Fruit fly (Drosophila melanogaster) whole organism, embryonic: ENCODE results near the gene TwdlL.

Source experiments
- BtbVII ChIP-seq: fragments of 200-800 bp; sonication (Bioruptor generic); optimal IDR thresholded peaks from 3 replicates; lab custom pipeline; 2017; ENCODE audit warnings: missing biosample characterization, mild to moderate bottlenecking, missing genetic modification characterization
- CG10209 ChIP-seq: fragments of 200-800 bp; sonication (Bioruptor generic); optimal IDR thresholded peaks from 3 replicates; lab custom pipeline; 2017; ENCODE audit warnings: missing biosample characterization, mild to moderate bottlenecking, missing genetic modification characterization, missing genetic modification reagents
- CG10274 ChIP-seq: fragments of 200-800 bp; sonication (Bioruptor generic); optimal IDR thresholded peaks from 3 replicates; lab custom pipeline; 2017; ENCODE audit warnings: missing biosample characterization, mild to moderate bottlenecking, missing genetic modification characterization
- CG10431 ChIP-seq: fragments of 200-800 bp; sonication (Bioruptor generic); optimal IDR thresholded peaks from 3 replicates; lab custom pipeline; 2018; ENCODE audit warnings: missing biosample characterization, mild to moderate bottlenecking, missing genetic modification characterization
- CG11247 ChIP-seq: fragments of 200-800 bp; sonication (Bioruptor generic); IDR thresholded peaks from 2 replicates; pipeline ENCODE4 v1.3.6; 2022; ENCODE audit warnings: missing biosample characterization, missing genetic modification characterization
- CG11456 ChIP-seq: fragments of 200-800 bp; sonication (Bioruptor generic); IDR thresholded peaks from 3 replicates; pipeline ENCODE4 v1.3.6; 2022; ENCODE audit warnings: missing biosample characterization, missing genetic modification characterization
- CG12071 ChIP-seq: fragments of 200-800 bp; sonication (Bioruptor generic); optimal IDR thresholded peaks from 3 replicates; lab custom pipeline; 2018; ENCODE audit warnings: missing biosample characterization, mild to moderate bottlenecking, missing genetic modification characterization
- CG14050 ChIP-seq: fragments of 200-800 bp; sonication (Bioruptor generic); IDR thresholded peaks from 3 replicates; pipeline ENCODE4 v1.3.6; 2022; ENCODE audit warnings: missing biosample characterization, missing genetic modification characterization
- CG18619 ChIP-seq: fragments of 200-800 bp; sonication (Bioruptor generic); optimal IDR thresholded peaks from 3 replicates; lab custom pipeline; 2017; ENCODE audit warnings: missing biosample characterization, mild to moderate bottlenecking, missing genetic modification characterization
- CG31224 ChIP-seq: fragments of 200-800 bp; sonication (Bioruptor generic); IDR thresholded peaks from 2 replicates; pipeline ENCODE4 v1.3.6; 2022; ENCODE audit warnings: missing biosample characterization, missing genetic modification characterization
- CG3281 ChIP-seq: fragments of 200-800 bp; sonication (Bioruptor generic); optimal IDR thresholded peaks from 3 replicates; lab custom pipeline; 2017; ENCODE audit warnings: missing biosample characterization, mild to moderate bottlenecking, missing genetic modification characterization
- CG4854 ChIP-seq: fragments of 200-800 bp; sonication (Bioruptor generic); optimal IDR thresholded peaks from 2 replicates; lab custom pipeline; 2016; ENCODE audit warnings: missing biosample characterization, missing genetic modification characterization, inconsistent platforms
- CG6854 ChIP-seq: fragments of 200-800 bp; sonication (Bioruptor generic); optimal IDR thresholded peaks from 3 replicates; lab custom pipeline; 2017; ENCODE audit warnings: missing biosample characterization, mild to moderate bottlenecking, missing genetic modification characterization
- CG7839 ChIP-seq: fragments of 200-800 bp; sonication (Bioruptor generic); optimal IDR thresholded peaks from 3 replicates; lab custom pipeline; 2018; ENCODE audit warnings: missing biosample characterization, mild to moderate bottlenecking, missing genetic modification characterization, moderate library complexity
- CrebB ChIP-seq: fragments of 200-800 bp; sonication (Bioruptor generic); optimal IDR thresholded peaks from 3 replicates; lab custom pipeline; 2018; ENCODE audit warnings: missing biosample characterization, mild to moderate bottlenecking, missing genetic modification characterization
- Deaf1 ChIP-seq: fragments of 200-800 bp; optimal IDR thresholded peaks from 3 replicates; lab custom pipeline; 2019; ENCODE audit warnings: missing biosample characterization, mild to moderate bottlenecking, missing genetic modification characterization, moderate library complexity
- Dek ChIP-seq: fragments of 200-800 bp; sonication (Bioruptor generic); optimal IDR thresholded peaks from 3 replicates; lab custom pipeline; 2019; ENCODE audit warnings: missing biosample characterization, mild to moderate bottlenecking, missing genetic modification characterization, moderate library complexity
- ERR ChIP-seq: fragments of 200-800 bp; sonication (Bioruptor generic); optimal IDR thresholded peaks from 2 replicates; lab custom pipeline; 2016; ENCODE audit warnings: missing biosample characterization, missing genetic modification characterization
- Elba2 ChIP-seq: fragments of 200-800 bp; sonication (Bioruptor generic); optimal IDR thresholded peaks from 3 replicates; lab custom pipeline; 2016; ENCODE audit warnings: missing biosample characterization, missing genetic modification characterization
- Ets65A ChIP-seq: fragments of 200-800 bp; sonication (Bioruptor generic); peaks from one replicate; lab custom pipeline; 2016; ENCODE audit warnings: missing biosample characterization, missing genetic modification characterization
- Fer1 ChIP-seq: fragments of 200-800 bp; sonication (Bioruptor generic); optimal IDR thresholded peaks from 2 replicates; lab custom pipeline; 2017; ENCODE audit warnings: missing biosample characterization, mild to moderate bottlenecking, missing genetic modification characterization
- Fer3 ChIP-seq: fragments of 200-800 bp; sonication (Bioruptor generic); optimal IDR thresholded peaks from 2 replicates; lab custom pipeline; 2018; ENCODE audit warnings: missing biosample characterization, mild to moderate bottlenecking, missing genetic modification characterization, moderate library complexity
- HHEX ChIP-seq: fragments of 200-800 bp; sonication (Bioruptor generic); optimal IDR thresholded peaks from 3 replicates; lab custom pipeline; 2017; ENCODE audit warnings: missing biosample characterization, mild to moderate bottlenecking, missing genetic modification characterization, missing genetic modification reagents
- Hr3 ChIP-seq: fragments of 200-800 bp; sonication (Bioruptor generic); optimal IDR thresholded peaks from 3 replicates; lab custom pipeline; 2016; ENCODE audit warnings: missing biosample characterization, missing genetic modification characterization
- Hr51 ChIP-seq, 2 experiments: fragments of 200-800 bp; sonication (Bioruptor generic); optimal IDR thresholded peaks; 2 replicates in 1 of 2; 3 replicates in 1 of 2; lab custom pipeline; 2016 to 2018; ENCODE audit warnings: missing biosample characterization in 2 of 2, missing genetic modification characterization in 2 of 2, mild to moderate bottlenecking in 1 of 2, moderate library complexity in 1 of 2
- Jarid2 ChIP-seq: fragments of 200-800 bp; sonication (Bioruptor generic); optimal IDR thresholded peaks from 3 replicates; lab custom pipeline; 2017; ENCODE audit warnings: mild to moderate bottlenecking, missing biosample characterization, missing genetic modification reagents, missing genetic modification characterization
- Med ChIP-seq: fragments of 200-800 bp; sonication (Bioruptor generic); peaks from one replicate; lab custom pipeline; 2016; ENCODE audit warnings: missing biosample characterization, missing genetic modification characterization, mild to moderate bottlenecking, inconsistent platforms, moderate library complexity
- Meics ChIP-seq: fragments of 200-800 bp; sonication (Bioruptor generic); optimal IDR thresholded peaks from 2 replicates; lab custom pipeline; 2017; ENCODE audit warnings: missing biosample characterization, mild to moderate bottlenecking, missing genetic modification characterization
- Ravus ChIP-seq: fragments of 200-800 bp; sonication (Bioruptor generic); IDR thresholded peaks from 2 replicates; pipeline ENCODE4 v1.3.6; 2022; ENCODE audit warnings: missing biosample characterization, missing genetic modification characterization
- ac ChIP-seq: fragments of 200-800 bp; sonication (Bioruptor generic); optimal IDR thresholded peaks from 3 replicates; lab custom pipeline; 2017; ENCODE audit warnings: missing biosample characterization, mild to moderate bottlenecking, missing genetic modification characterization
- ara ChIP-seq: fragments of 200-800 bp; sonication (Bioruptor generic); IDR thresholded peaks from 2 replicates; pipeline ENCODE4 v1.3.6; 2022; ENCODE audit warnings: missing biosample characterization, missing genetic modification characterization
- bowl ChIP-seq: fragments of 200-800 bp; sonication (Bioruptor generic); IDR thresholded peaks from 2 replicates; pipeline ENCODE4 v1.3.6; 2022; ENCODE audit warnings: missing biosample characterization, missing genetic modification characterization
- chif ChIP-seq, 2 experiments: fragments of 200-800 bp; sonication (Bioruptor generic); optimal IDR thresholded peaks; 3 replicates each; lab custom pipeline; 2016; ENCODE audit warnings: missing biosample characterization in 2 of 2, missing genetic modification characterization in 2 of 2
- dmrt99B ChIP-seq: fragments of 200-800 bp; sonication (Bioruptor generic); optimal IDR thresholded peaks from 2 replicates; lab custom pipeline; 2018; ENCODE audit warnings: missing biosample characterization, mild to moderate bottlenecking, missing genetic modification characterization, moderate library complexity
- emc ChIP-seq: fragments of 200-800 bp; sonication (Bioruptor generic); optimal IDR thresholded peaks from 2 replicates; lab custom pipeline; 2016; ENCODE audit warnings: missing biosample characterization, missing genetic modification characterization
- exex ChIP-seq: fragments of 200-800 bp; sonication (Bioruptor generic); optimal IDR thresholded peaks from 4 replicates; lab custom pipeline; 2018; ENCODE audit warnings: missing biosample characterization, mild to moderate bottlenecking, missing genetic modification characterization, moderate library complexity
- eyg ChIP-seq: fragments of 200-800 bp; sonication (Bioruptor generic); optimal IDR thresholded peaks from 3 replicates; lab custom pipeline; 2016; ENCODE audit warnings: missing biosample characterization, missing genetic modification characterization
- fd102C ChIP-seq: fragments of 200-800 bp; sonication (Bioruptor generic); optimal IDR thresholded peaks from 2 replicates; lab custom pipeline; 2018; ENCODE audit warnings: missing biosample characterization, mild to moderate bottlenecking, missing genetic modification characterization, moderate library complexity
- grau ChIP-seq: fragments of 200-800 bp; optimal IDR thresholded peaks from 3 replicates; lab custom pipeline; 2019; ENCODE audit warnings: missing biosample characterization, mild to moderate bottlenecking, missing genetic modification characterization, moderate library complexity
- gro ChIP-seq: fragments of 200-800 bp; sonication (Bioruptor generic); optimal IDR thresholded peaks from 2 replicates; lab custom pipeline; 2016; ENCODE audit warnings: missing biosample characterization, missing genetic modification characterization
- gsb-n ChIP-seq: fragments of 200-800 bp; sonication (Bioruptor generic); optimal IDR thresholded peaks from 3 replicates; lab custom pipeline; 2018; ENCODE audit warnings: missing biosample characterization, mild to moderate bottlenecking, missing genetic modification characterization
- hth ChIP-seq: fragments of >200 bp; optimal IDR thresholded peaks from 2 replicates; lab custom pipeline; 2017; ENCODE audit warnings: inconsistent platforms
- lab ChIP-seq: fragments of 200-800 bp; sonication (Bioruptor generic); optimal IDR thresholded peaks from 3 replicates; lab custom pipeline; 2017; ENCODE audit warnings: missing biosample characterization, missing genetic modification characterization, mild to moderate bottlenecking, moderate library complexity, missing genetic modification reagents
- lbe ChIP-seq: fragments of 200-800 bp; sonication (Bioruptor generic); optimal IDR thresholded peaks from 2 replicates; lab custom pipeline; 2016; ENCODE audit warnings: missing biosample characterization, mild to moderate bottlenecking, missing genetic modification characterization
- nmo ChIP-seq: fragments of 200-800 bp; sonication (Bioruptor generic); optimal IDR thresholded peaks from 2 replicates; lab custom pipeline; 2018; ENCODE audit warnings: missing biosample characterization, mild to moderate bottlenecking, missing genetic modification characterization, moderate library complexity
- peb ChIP-seq: fragments of 200-800 bp; sonication (Bioruptor generic); IDR thresholded peaks from 2 replicates; pipeline ENCODE4 v1.3.6; 2022; ENCODE audit warnings: missing biosample characterization, missing genetic modification characterization
- pfk ChIP-seq: fragments of 200-800 bp; sonication (Bioruptor generic); optimal IDR thresholded peaks from 2 replicates; lab custom pipeline; 2018; ENCODE audit warnings: missing biosample characterization, mild to moderate bottlenecking, missing genetic modification characterization, moderate library complexity
- pita ChIP-seq: fragments of 200-800 bp; sonication (Bioruptor generic); optimal IDR thresholded peaks from 2 replicates; lab custom pipeline; 2017; ENCODE audit warnings: missing biosample characterization, mild to moderate bottlenecking, missing genetic modification characterization
- tup ChIP-seq: fragments of 200-800 bp; sonication (Bioruptor generic); optimal IDR thresholded peaks from 2 replicates; lab custom pipeline; 2016; ENCODE audit warnings: missing biosample characterization, mild to moderate bottlenecking, missing genetic modification characterization, moderate library complexity
- zen2 ChIP-seq: fragments of 200-800 bp; sonication (Bioruptor generic); IDR thresholded peaks from 3 replicates; pipeline ENCODE4 v1.3.6; 2022; ENCODE audit warnings: missing biosample characterization, missing genetic modification characterization; ENCODE audit not compliant: partially characterized antibody

The TwdlL gene

DNA sequence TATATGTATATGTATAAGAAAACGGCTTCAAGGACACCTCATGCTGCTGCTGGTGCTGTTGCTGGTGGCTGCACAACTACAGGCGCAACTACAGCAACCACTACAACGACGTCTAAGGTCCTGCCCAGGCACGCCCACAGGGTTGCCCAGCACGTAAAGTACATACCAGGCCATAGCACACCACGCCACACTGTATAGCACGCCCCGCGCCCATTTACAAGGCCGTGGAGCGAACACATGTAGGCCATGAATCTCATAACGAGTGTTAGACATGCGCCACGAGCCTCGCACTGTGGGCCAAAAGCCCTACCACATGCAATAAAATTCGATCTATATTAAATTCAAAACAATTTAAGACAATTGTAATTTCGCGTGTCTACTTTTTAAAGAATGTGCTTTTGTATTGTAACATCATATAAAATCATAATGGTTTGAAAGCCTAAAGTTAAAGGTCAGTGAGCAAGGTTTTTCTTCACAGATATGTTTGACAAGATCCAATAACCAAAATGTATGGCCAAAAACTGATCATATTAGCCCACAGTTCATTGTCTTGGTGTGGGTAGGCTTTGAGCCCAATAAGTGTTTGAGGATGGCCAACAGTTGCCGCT, 46.2 kb upstream of the TwdlL start (continued):
- peak; percentile 80 for TF ChIP-seq Med
- no peak for TF ChIP-seq CG31224 (GFP tag; lab: Robert Waterston, UW)
- TF ChIP-seq HHEX (GFP tag; lab: Kevin White, UChicago): peak; percentile 12
- TF ChIP-seq chif (GFP tag; optimal IDR thresholded peaks at IDR 0.05; lab: Kevin White, UChicago): no peak
- no peak for TF ChIP-seq BtbVII
- TF ChIP-seq CG12071 (GFP tag; lab: Kevin White, UChicago): no peak
- TF ChIP-seq Hr3 (GFP tag; lab: Kevin White, UChicago): no peak
- TF ChIP-seq CrebB (tag; lab: Kevin White, UChicago): no peak
- no peak for TF ChIP-seq zen2 (GFP tag; lab: Robert Waterston, UW)
- TF ChIP-seq Meics: peak; percentile 59
- TF ChIP-seq ERR (GFP tag; lab: Kevin White, UChicago): no peak
- TF ChIP-seq hth (lab: Kevin White, UChicago): no peak
- peak in 1 of 2 experiments; percentile 26 for TF ChIP-seq Hr51 (GFP tag; optimal IDR thresholded peaks at IDR 0.05; lab: Kevin White, UChicago)
- TF ChIP-seq CG10274 (GFP tag; lab: Kevin White, UChicago): no peak
- no peak for TF ChIP-seq fd102C (GFP tag; lab: Kevin White, UChicago)
- no peak for TF ChIP-seq ac (GFP tag; lab: Kevin White, UChicago)
- no peak for TF ChIP-seq CG18619
- peak; percentile 33 for TF ChIP-seq grau (tag; lab: Kevin White, UChicago)
- TF ChIP-seq exex (tag; lab: Kevin White, UChicago): no peak
- TF ChIP-seq emc (GFP tag; lab: Kevin White, UChicago): no peak
- TF ChIP-seq Deaf1: peak; percentile 6
- TF ChIP-seq gsb-n (tag; lab: Kevin White, UChicago): no peak
- no peak for TF ChIP-seq tup
- peak; percentile 59 for TF ChIP-seq Ets65A
- TF ChIP-seq CG11456 (GFP tag; lab: Robert Waterston, UW): no peak
- peak; percentile 60 for TF ChIP-seq lab (GFP tag; lab: Kevin White, UChicago)
- no peak for TF ChIP-seq CG10431
- no peak for TF ChIP-seq pfk (GFP tag; lab: Kevin White, UChicago)
- peak; percentile 3 for TF ChIP-seq gro
- TF ChIP-seq CG6854 (GFP tag; lab: Kevin White, UChicago): no peak
- peak; percentile 16 for TF ChIP-seq nmo
- TF ChIP-seq peb (GFP tag; lab: Robert Waterston, UW): no peak
- no peak for TF ChIP-seq Elba2 (GFP tag; lab: Kevin White, UChicago)
- peak; percentile 39 for TF ChIP-seq CG7839 (tag; lab: Kevin White, UChicago)
- TF ChIP-seq Jarid2 (GFP tag; lab: Kevin White, UChicago): no peak
- no peak for TF ChIP-seq pita (GFP tag; lab: Kevin White, UChicago)
- no peak for TF ChIP-seq Dek (tag; lab: Kevin White, UChicago)
- peak; percentile 63 for TF ChIP-seq Fer1 (GFP tag; lab: Kevin White, UChicago)
- no peak for TF ChIP-seq bowl (GFP tag; lab: Robert Waterston, UW)
- TF ChIP-seq dmrt99B (tag; lab: Kevin White, UChicago): peak; percentile 37
- no peak for TF ChIP-seq CG14050 (GFP tag; lab: Robert Waterston, UW)
- no peak for TF ChIP-seq lbe
- no peak for TF ChIP-seq Ravus
- peak; percentile 13 for TF ChIP-seq Fer3 (tag; lab: Kevin White, UChicago)
- TF ChIP-seq CG10209 (GFP tag; lab: Kevin White, UChicago): no peak
- TF ChIP-seq eyg: no peak
- TF ChIP-seq CG4854 (GFP tag; lab: Kevin White, UChicago): no peak
- TF ChIP-seq CG3281 (GFP tag; lab: Kevin White, UChicago): peak; percentile 53
- TF ChIP-seq ara: no peak
- no peak for TF ChIP-seq CG11247 (GFP tag; lab: Robert Waterston, UW)
